Worm (Caenorhabditis elegans): ENCODE results near the gene smr-1.

- TF ChIP-seq ama-1 (optimal IDR thresholded peaks at IDR 0.05) (no peak), tbx-37 (GFP tag; conservative IDR thresholded peaks at IDR 0.05) (no peak), scrt-1 (GFP tag; IDR thresholded peaks at IDR 0.05) (no peak), aly-1 (tag; optimal IDR thresholded peaks at IDR 0.05) (no peak)
These were observed 43.4 kb upstream of the smr-1 start for ce11 chrIII:1099523-1099922.

Data from whole organism, early embryonic.